Fruit fly (Drosophila melanogaster): ENCODE measurements around the gene CG5104.
A peak's percentile ranks its signal among the peaks of the same experiment; 100 is the strongest.

CG5104 gene

dm6 chr3L:20524409-20525010, 3.7 kb downstream of the CG5104 start:
- TF ChIP-seq CrebA (GFP tag; optimal IDR thresholded peaks at IDR 0.05; ENCODE audit: borderline replicate concordance) (no peak), fru (GFP tag; optimal IDR thresholded peaks at IDR 0.05) (no peak), N (GFP tag; optimal IDR thresholded peaks at IDR 0.05) (no peak), foxo (GFP tag; optimal IDR thresholded peaks at IDR 0.05) (no peak), CG32264 (GFP tag; optimal IDR thresholded peaks at IDR 0.05) (no peak), HLH106 (tag; optimal IDR thresholded peaks at IDR 0.05) (no peak), GATAd (GFP tag; optimal IDR thresholded peaks at IDR 0.05) (no peak), Hr78 (GFP tag; optimal IDR thresholded peaks at IDR 0.05) (no peak), dsf (GFP tag; optimal IDR thresholded peaks at IDR 0.05; ENCODE audit: borderline replicate concordance) (no peak), Rel (GFP tag; optimal IDR thresholded peaks at IDR 0.05) (no peak), Rel (tag; optimal IDR thresholded peaks at IDR 0.05) (no peak), rgr (GFP tag; optimal IDR thresholded peaks at IDR 0.05) (no peak), Sp1 (GFP tag; optimal IDR thresholded peaks at IDR 0.05) (no peak), Hnf4 (GFP tag; optimal IDR thresholded peaks at IDR 0.05) (no peak), Hr83 (GFP tag; optimal IDR thresholded peaks at IDR 0.05; ENCODE audit: poor library complexity, severe bottlenecking) (no peak)

dm6 chr3L:20525743-20526142, 4.9 kb downstream of the CG5104 start:
- TF ChIP-seq Vsx2 (GFP tag; optimal IDR thresholded peaks at IDR 0.05; ENCODE audit: partially characterized antibody): no peak
- TF ChIP-seq Abd-B (GFP tag; optimal IDR thresholded peaks at IDR 0.05): no peak
- no peak for TF ChIP-seq Sp1 (GFP tag; optimal IDR thresholded peaks at IDR 0.05)

- TF ChIP-seq dmrt93B (GFP tag; optimal IDR thresholded peaks at IDR 0.05): no peak
- TF ChIP-seq Rel (GFP tag; optimal IDR thresholded peaks at IDR 0.05): no peak
- no peak for TF ChIP-seq Rel (tag; optimal IDR thresholded peaks at IDR 0.05)
- no peak for TF ChIP-seq OdsH (GFP tag; optimal IDR thresholded peaks at IDR 0.05)
- no peak for TF ChIP-seq psq (GFP tag; optimal IDR thresholded peaks at IDR 0.05)
- TF ChIP-seq HLH106 (tag; optimal IDR thresholded peaks at IDR 0.05): no peak
- TF ChIP-seq Hr83 (GFP tag; optimal IDR thresholded peaks at IDR 0.05; ENCODE audit: poor library complexity, severe bottlenecking): no peak
- no peak for TF ChIP-seq fru (GFP tag; optimal IDR thresholded peaks at IDR 0.05)
- TF ChIP-seq h (GFP tag; optimal IDR thresholded peaks at IDR 0.05): no peak
- no peak for TF ChIP-seq rgr (GFP tag; optimal IDR thresholded peaks at IDR 0.05)
- no peak for TF ChIP-seq Dfd (GFP tag; optimal IDR thresholded peaks at IDR 0.05)
- TF ChIP-seq Sp1 (GFP tag; optimal IDR thresholded peaks at IDR 0.05): no peak
- TF ChIP-seq dsf (GFP tag; optimal IDR thresholded peaks at IDR 0.05; ENCODE audit: borderline replicate concordance): no peak
- no peak for TF ChIP-seq Mio (GFP tag; optimal IDR thresholded peaks at IDR 0.05)
- no peak for TF ChIP-seq Myc (optimal IDR thresholded peaks at IDR 0.05)
- TF ChIP-seq brk (GFP tag; optimal IDR thresholded peaks at IDR 0.05): no peak
- no peak for TF ChIP-seq pan (optimal IDR thresholded peaks at IDR 0.05)
- no peak for TF ChIP-seq ey (GFP tag; optimal IDR thresholded peaks at IDR 0.05)
- TF ChIP-seq Abd-B (GFP tag; optimal IDR thresholded peaks at IDR 0.05): no peak
- no peak for TF ChIP-seq woc (GFP tag; optimal IDR thresholded peaks at IDR 0.05)
These were observed 5.2 kb downstream of the CG5104 start, which contains the start of gene Pss for dm6 chr3L:20526143-20526195. Gene Pss (minus strand): TSS chr3L:20526174.

dm6 chr3L:20526196-20526740, 5.5 kb downstream of the CG5104 start, which contains the start of gene Nubp2:
Gene Nubp2 (plus strand): TSS chr3L:20526576.
- no peak for TF ChIP-seq dl (GFP tag; optimal IDR thresholded peaks at IDR 0.05; ENCODE audit: insufficient read depth in 1 of 2, partially characterized antibody in 2 of 2)
- TF ChIP-seq jim (GFP tag; optimal IDR thresholded peaks at IDR 0.05): no peak
- no peak for TF ChIP-seq usp (GFP tag; optimal IDR thresholded peaks at IDR 0.05)
- TF ChIP-seq sv (GFP tag; optimal IDR thresholded peaks at IDR 0.05): peak; percentile 93
- TF ChIP-seq Hr78 (GFP tag; optimal IDR thresholded peaks at IDR 0.05): no peak
- TF ChIP-seq N (GFP tag; optimal IDR thresholded peaks at IDR 0.05): no peak
- TF ChIP-seq Dfd (GFP tag; optimal IDR thresholded peaks at IDR 0.05): no peak
- TF ChIP-seq Sp1 (GFP tag; optimal IDR thresholded peaks at IDR 0.05): peak; percentile 95
- TF ChIP-seq woc (GFP tag; optimal IDR thresholded peaks at IDR 0.05): peak; percentile 90
- peak; percentile 20 for TF ChIP-seq Myc (optimal IDR thresholded peaks at IDR 0.05)
- peak; percentile 91 for TF ChIP-seq brk (GFP tag; optimal IDR thresholded peaks at IDR 0.05)
- peak; percentile 59 for TF ChIP-seq CG32264 (GFP tag; optimal IDR thresholded peaks at IDR 0.05)
- peak; percentile 95 for TF ChIP-seq rgr (GFP tag; optimal IDR thresholded peaks at IDR 0.05)
- TF ChIP-seq fru (GFP tag; optimal IDR thresholded peaks at IDR 0.05): peak; percentile 94
- peak; percentile 96 for TF ChIP-seq CG9705 (GFP tag; optimal IDR thresholded peaks at IDR 0.05)
- TF ChIP-seq dsf (GFP tag; optimal IDR thresholded peaks at IDR 0.05; ENCODE audit: borderline replicate concordance): peak; percentile 87
- TF ChIP-seq Vsx2 (GFP tag; optimal IDR thresholded peaks at IDR 0.05; ENCODE audit: partially characterized antibody): no peak
- no peak for TF ChIP-seq pan (optimal IDR thresholded peaks at IDR 0.05)
- peak; percentile 92 for TF ChIP-seq OdsH (GFP tag; optimal IDR thresholded peaks at IDR 0.05)
- peak; percentile 91 for TF ChIP-seq br (GFP tag; optimal IDR thresholded peaks at IDR 0.05)
- peak; percentile 68 for TF ChIP-seq sage (GFP tag; optimal IDR thresholded peaks at IDR 0.05)
- no peak for TF ChIP-seq Abd-B (GFP tag; optimal IDR thresholded peaks at IDR 0.05)
- TF ChIP-seq Mio (GFP tag; optimal IDR thresholded peaks at IDR 0.05): peak; percentile 71
- TF ChIP-seq GATAd (GFP tag; optimal IDR thresholded peaks at IDR 0.05): no peak
- TF ChIP-seq Hnf4 (GFP tag; optimal IDR thresholded peaks at IDR 0.05): peak; percentile 93
- peak; percentile 95 for TF ChIP-seq dmrt93B (GFP tag; optimal IDR thresholded peaks at IDR 0.05)
- TF ChIP-seq Jra (GFP tag; optimal IDR thresholded peaks at IDR 0.05): peak; percentile 90
- TF ChIP-seq foxo (GFP tag; optimal IDR thresholded peaks at IDR 0.05): peak in 1 of 2 experiments; percentile 96
- no peak for TF ChIP-seq CrebA (GFP tag; optimal IDR thresholded peaks at IDR 0.05; ENCODE audit: borderline replicate concordance)
- TF ChIP-seq tai (GFP tag; optimal IDR thresholded peaks at IDR 0.05): no peak
- TF ChIP-seq HLH106 (tag; optimal IDR thresholded peaks at IDR 0.05): peak; percentile 97
- TF ChIP-seq lola (GFP tag; optimal IDR thresholded peaks at IDR 0.05): no peak
- peak; percentile 27 for TF ChIP-seq Rel (GFP tag; optimal IDR thresholded peaks at IDR 0.05)
- peak; percentile 74 for TF ChIP-seq Rel (tag; optimal IDR thresholded peaks at IDR 0.05)
- TF ChIP-seq Hr83 (GFP tag; optimal IDR thresholded peaks at IDR 0.05; ENCODE audit: poor library complexity, severe bottlenecking): peak; percentile 32
- peak; percentile 91 for TF ChIP-seq psq (GFP tag; optimal IDR thresholded peaks at IDR 0.05)
- TF ChIP-seq Dif (GFP tag; optimal IDR thresholded peaks at IDR 0.05; ENCODE audit: partially characterized antibody): no peak
- TF ChIP-seq h (GFP tag; optimal IDR thresholded peaks at IDR 0.05): peak; percentile 95
